Worm (Caenorhabditis elegans): ENCODE data around the gene vps-35.

vps-35 gene

ce11 chrII:5896512-5896911, 11.1 kb upstream of the vps-35 start:
- no peak for TF ChIP-seq madf-3 (GFP tag; IDR thresholded peaks at IDR 0.05)
- no peak for TF ChIP-seq nhr-120 (GFP tag; IDR thresholded peaks at IDR 0.05)
- no peak for TF ChIP-seq madf-8 (GFP tag; conservative IDR thresholded peaks at IDR 0.05)
- no peak for TF ChIP-seq sdz-38 (tag; optimal IDR thresholded peaks at IDR 0.05)
- TF ChIP-seq ets-4 (GFP tag; optimal IDR thresholded peaks at IDR 0.05) = no peak
- no peak for TF ChIP-seq B0019.2 (GFP tag; conservative IDR thresholded peaks at IDR 0.05)
- no peak for TF ChIP-seq hmg-1.2 (GFP tag; IDR thresholded peaks at IDR 0.05)
- no peak for TF ChIP-seq D2030.7 (GFP tag; IDR thresholded peaks at IDR 0.05)
- no peak for TF ChIP-seq tlf-1 (GFP tag; optimal IDR thresholded peaks at IDR 0.05)
- no peak for TF ChIP-seq aptf-2 (GFP tag; conservative IDR thresholded peaks at IDR 0.05)
- no peak for TF ChIP-seq hrde-1 (tag; optimal IDR thresholded peaks at IDR 0.05; ENCODE audit: borderline replicate concordance)

- TF ChIP-seq F49E8.2 (tag; optimal IDR thresholded peaks at IDR 0.05; ENCODE audit: insufficient read depth) = no peak
- peak; percentile 60 for TF ChIP-seq zfh-2 (GFP tag; conservative IDR thresholded peaks at IDR 0.05)
These were observed 8.5 kb upstream of the vps-35 start for ce11 chrII:5899080-5899479.

- TF ChIP-seq unc-130 (GFP tag; optimal IDR thresholded peaks at IDR 0.05) = no peak
- TF ChIP-seq nhr-80 (tag; optimal IDR thresholded peaks at IDR 0.05) = peak; percentile 78
These were observed 7.6 kb upstream of the vps-35 start for ce11 chrII:5899865-5900486.

- TF ChIP-seq pbrm-1 (GFP tag; IDR thresholded peaks at IDR 0.05) (no peak), K11D2.4 (GFP tag; IDR thresholded peaks at IDR 0.05) (no peak), pha-4 (tag; optimal IDR thresholded peaks at IDR 0.05) (no peak), hmg-1.2 (GFP tag; IDR thresholded peaks at IDR 0.05) (peak; percentile 27; the same call in 1 of the 2 replicates), cebp-1 (GFP tag; IDR thresholded peaks at IDR 0.05) (no peak), cebp-1 (tag; optimal IDR thresholded peaks at IDR 0.05) (peak; percentile 51), nhr-27 (tag; optimal IDR thresholded peaks at IDR 0.05) (peak; percentile 18), attf-3 (GFP tag; conservative IDR thresholded peaks at IDR 0.05) (no peak), dox-1 (GFP tag; IDR thresholded peaks at IDR 0.05) (peak; percentile 38; the same call in 1 of the 2 replicates), F39B2.1 (GFP tag; IDR thresholded peaks at IDR 0.05) (no peak), mcd-1 (GFP tag; IDR thresholded peaks at IDR 0.05) (peak; percentile 55), lir-1 (GFP tag; conservative IDR thresholded peaks at IDR 0.05) (no peak), F33H1.4 (GFP tag; IDR thresholded peaks at IDR 0.05) (no peak), attf-5 (GFP tag; optimal IDR thresholded peaks at IDR 0.05) (no peak), tbp1 (GFP tag; optimal IDR thresholded peaks at IDR 0.05) (no peak), egrh-3 (GFP tag; IDR thresholded peaks at IDR 0.05) (peak; percentile 91), lsl-1 (GFP tag; optimal IDR thresholded peaks at IDR 0.05) (no peak), ceh-100 (GFP tag; IDR thresholded peaks at IDR 0.05) (no peak), Y56A3A.18 (GFP tag; IDR thresholded peaks at IDR 0.05) (no peak), Y67H2A.10 (GFP tag; conservative IDR thresholded peaks at IDR 0.05) (no peak), mes-4 (tag; optimal IDR thresholded peaks at IDR 0.05) (no peak), zfh-2 (GFP tag; conservative IDR thresholded peaks at IDR 0.05) (peak; percentile 96), madf-6 (GFP tag; IDR thresholded peaks at IDR 0.05) (no peak), lin-40 (tag; optimal IDR thresholded peaks at IDR 0.05) (peak; percentile 13), hmg-20 (GFP tag; IDR thresholded peaks at IDR 0.05) (0 out of 2 replicates have a peak, but pooled peaks have one; percentile 16), T26A5.8 (tag; optimal IDR thresholded peaks at IDR 0.05) (no peak), him-1 (tag; optimal IDR thresholded peaks at IDR 0.05) (no peak), ceh-91 (GFP tag; IDR thresholded peaks at IDR 0.05) (no peak), ceh-79 (tag; optimal IDR thresholded peaks at IDR 0.05) (no peak), aptf-3 (GFP tag; IDR thresholded peaks at IDR 0.05) (0 out of 2 replicates have a peak, but pooled peaks have one; percentile 69)
These were observed 6.1 kb upstream of the vps-35 start for ce11 chrII:5901407-5902026.

All from whole organism, young adult.